Worm (Caenorhabditis elegans) whole organism, L1 larva: ENCODE results near the gene srbc-44.

ENCODE experiments used
- C04F5.9 ChIP-seq: sonication (generic microtip); optimal IDR thresholded peaks from 2 replicates; lab custom pipeline; 2016; ENCODE audit warnings: missing genetic modification characterization, missing compliant biosample characterization
- C34B4.2 ChIP-seq: sonication (generic microtip); optimal IDR thresholded peaks from 2 replicates; lab custom pipeline; 2017; ENCODE audit warnings: mild to moderate bottlenecking, missing genetic modification characterization, missing compliant biosample characterization
- aha-1 ChIP-seq: fragments of 150-350 bp; optimal IDR thresholded peaks from 2 replicates; lab custom pipeline; 2014; ENCODE audit warnings: missing biosample characterization, missing genetic modification characterization
- ama-1 ChIP-seq: fragments of 150-350 bp; optimal IDR thresholded peaks from 2 replicates; lab custom pipeline; 2014
- ceh-63 ChIP-seq: fragments of 200-800 bp; sonication (Bioruptor generic); optimal IDR thresholded peaks from 2 replicates; lab custom pipeline; 2018; ENCODE audit warnings: mild to moderate bottlenecking, missing genetic modification characterization, missing compliant biosample characterization
- ceh-8 ChIP-seq: fragments of 200-800 bp; sonication (Bioruptor generic); optimal IDR thresholded peaks from 2 replicates; lab custom pipeline; 2018; ENCODE audit warnings: mild to moderate bottlenecking, missing genetic modification characterization, moderate library complexity, missing compliant biosample characterization
- ceh-82 ChIP-seq, 3 experiments: fragments of 150-350 bp in 1 of 3; sonication (generic microtip) in 2 of 3; optimal IDR thresholded peaks; 2 replicates each; lab custom pipeline; 2014 to 2017; ENCODE audit warnings: missing biosample characterization in 3 of 3, missing genetic modification characterization in 3 of 3
- ces-1 ChIP-seq: fragments of 150-350 bp; optimal IDR thresholded peaks from 2 replicates; lab custom pipeline; 2014; ENCODE audit warnings: missing biosample characterization, missing genetic modification reagents, missing genetic modification characterization
- dsc-1 ChIP-seq: sonication (generic microtip); optimal IDR thresholded peaks from 2 replicates; lab custom pipeline; 2016; ENCODE audit warnings: mild to moderate bottlenecking, missing genetic modification characterization, missing compliant biosample characterization
- efl-1 ChIP-seq, 4 experiments: fragments of 150-350 bp; optimal IDR thresholded peaks in 3 of 4; peaks in 1 of 4; 1 replicate in 1 of 4; 2 replicates in 3 of 4; lab custom pipeline; 2014; ENCODE audit warnings: missing biosample characterization in 2 of 4, missing genetic modification characterization in 2 of 4, missing genetic modification reagents in 2 of 4
- efl-3 ChIP-seq: fragments of 200-800 bp; sonication (Bioruptor generic); optimal IDR thresholded peaks from 2 replicates; lab custom pipeline; 2018; ENCODE audit warnings: mild to moderate bottlenecking, missing genetic modification characterization, missing compliant biosample characterization
- egl-13 ChIP-seq: sonication (generic microtip); optimal IDR thresholded peaks from 2 replicates; lab custom pipeline; 2016; ENCODE audit warnings: missing genotype, missing genetic modification reagents, missing genetic modification characterization, missing compliant biosample characterization
- egl-27 ChIP-seq, 2 experiments: fragments of 150-350 bp in 1 of 2; sonication (generic microtip); optimal IDR thresholded peaks; 3 replicates each; lab custom pipeline; 2017 to 2018; ENCODE audit warnings: missing biosample characterization in 2 of 2, missing genetic modification characterization in 2 of 2, missing genetic modification reagents in 2 of 2
- elt-2 ChIP-seq: sonication (generic microtip); optimal IDR thresholded peaks from 2 replicates; lab custom pipeline; 2016; ENCODE audit warnings: missing genetic modification characterization, mild to moderate bottlenecking, inconsistent platforms, missing compliant biosample characterization, missing genetic modification reagents
- ets-5 ChIP-seq: fragments of 200-800 bp; sonication (Bioruptor generic); IDR thresholded peaks from 2 replicates; pipeline ENCODE4 v1.3.6; 2022; ENCODE audit warnings: missing genetic modification characterization, missing compliant biosample characterization
- fkh-10 ChIP-seq: sonication (generic microtip); optimal IDR thresholded peaks from 2 replicates; lab custom pipeline; 2017; ENCODE audit warnings: missing biosample characterization, missing genetic modification reagents, missing genetic modification characterization
- fkh-8 ChIP-seq: sonication (generic microtip); optimal IDR thresholded peaks from 2 replicates; lab custom pipeline; 2016; ENCODE audit warnings: mild to moderate bottlenecking, missing genetic modification characterization, missing compliant biosample characterization
- hlh-17 ChIP-seq: fragments of 200-800 bp; sonication (Bioruptor generic); optimal IDR thresholded peaks from 2 replicates; lab custom pipeline; 2018; ENCODE audit warnings: missing genetic modification characterization, mild to moderate bottlenecking, missing compliant biosample characterization, moderate library complexity, borderline replicate concordance
- hlh-4 ChIP-seq: sonication (generic microtip); optimal IDR thresholded peaks from 2 replicates; lab custom pipeline; 2016; ENCODE audit warnings: mild to moderate bottlenecking, missing genetic modification characterization, missing compliant biosample characterization
- hpl-2 ChIP-seq: fragments of 150-350 bp; optimal IDR thresholded peaks from 2 replicates; lab custom pipeline; 2014; ENCODE audit warnings: missing biosample characterization, missing genetic modification reagents, missing genetic modification characterization
- jun-1 ChIP-seq: fragments of 150-350 bp; optimal IDR thresholded peaks from 2 replicates; lab custom pipeline; 2014; ENCODE audit warnings: missing biosample characterization, missing genetic modification reagents, missing genetic modification characterization
- lin-13 ChIP-seq: fragments of 150-350 bp; optimal IDR thresholded peaks from 2 replicates; lab custom pipeline; 2014; ENCODE audit warnings: missing biosample characterization, missing genetic modification reagents, missing genetic modification characterization
- lin-15B ChIP-seq: fragments of 150-350 bp; sonication (generic microtip); optimal IDR thresholded peaks from 3 replicates; lab custom pipeline; 2014; ENCODE audit warnings: missing biosample characterization, missing genetic modification characterization
- mab-9 ChIP-seq: fragments of 200-800 bp; sonication (Bioruptor generic); IDR thresholded peaks from 2 replicates; pipeline ENCODE4 v1.3.6; 2022; ENCODE audit warnings: missing genetic modification reagents, missing genetic modification characterization, missing compliant biosample characterization
- mef-2 ChIP-seq: fragments of 150-350 bp; optimal IDR thresholded peaks from 2 replicates; lab custom pipeline; 2014; ENCODE audit warnings: missing biosample characterization, missing genetic modification characterization
- mep-1 ChIP-seq: fragments of 150-350 bp; optimal IDR thresholded peaks from 2 replicates; lab custom pipeline; 2014; ENCODE audit warnings: missing biosample characterization, missing genetic modification characterization
- nhr-11 ChIP-seq: fragments of 150-350 bp; optimal IDR thresholded peaks from 2 replicates; lab custom pipeline; 2014; ENCODE audit warnings: missing biosample characterization, missing genetic modification characterization
- nhr-12 ChIP-seq: sonication (generic microtip); optimal IDR thresholded peaks from 2 replicates; lab custom pipeline; 2017; ENCODE audit warnings: missing biosample characterization, missing genetic modification characterization
- nhr-19 ChIP-seq: fragments of 200-800 bp; sonication (Bioruptor generic); conservative IDR thresholded peaks from 2 replicates; pipeline ENCODE4 v1.3.6; 2022; ENCODE audit warnings: missing genetic modification characterization, missing compliant biosample characterization
- nhr-20 ChIP-seq: sonication (generic microtip); optimal IDR thresholded peaks from 2 replicates; lab custom pipeline; 2016; ENCODE audit warnings: mild to moderate bottlenecking, missing genetic modification characterization, missing compliant biosample characterization
- nhr-237 ChIP-seq: fragments of 150-350 bp; optimal IDR thresholded peaks from 2 replicates; lab custom pipeline; 2014; ENCODE audit warnings: missing biosample characterization, missing genetic modification characterization
- nhr-28 ChIP-seq: fragments of 150-350 bp; optimal IDR thresholded peaks from 2 replicates; lab custom pipeline; 2014; ENCODE audit warnings: missing biosample characterization, missing genetic modification characterization
- nhr-71 ChIP-seq: sonication (generic microtip); optimal IDR thresholded peaks from 2 replicates; lab custom pipeline; 2016; ENCODE audit warnings: mild to moderate bottlenecking, missing genetic modification characterization, moderate library complexity, missing compliant biosample characterization
- nhr-77 ChIP-seq: fragments of 150-350 bp; optimal IDR thresholded peaks from 2 replicates; lab custom pipeline; 2014; ENCODE audit warnings: missing biosample characterization, missing genetic modification characterization
- nhr-85 ChIP-seq: sonication (generic microtip); peaks from one replicate; lab custom pipeline; 2016; ENCODE audit warnings: missing genetic modification characterization, inconsistent platforms, missing compliant biosample characterization
- nhr-90 ChIP-seq: sonication (generic microtip); optimal IDR thresholded peaks from 2 replicates; lab custom pipeline; 2016; ENCODE audit warnings: mild to moderate bottlenecking, missing genetic modification characterization, missing compliant biosample characterization; ENCODE audit not compliant: poor library complexity
- snpc-4 ChIP-seq: fragments of 150-350 bp; optimal IDR thresholded peaks from 2 replicates; lab custom pipeline; 2014; ENCODE audit warnings: missing biosample characterization, missing genetic modification characterization
- snu-23 ChIP-seq: sonication (generic microtip); optimal IDR thresholded peaks from 2 replicates; lab custom pipeline; 2016; ENCODE audit warnings: missing genetic modification characterization, missing compliant biosample characterization
- sox-4 ChIP-seq: sonication (generic microtip); optimal IDR thresholded peaks from 2 replicates; lab custom pipeline; 2016; ENCODE audit warnings: missing genetic modification characterization, missing compliant biosample characterization
- sup-37 ChIP-seq: fragments of 200-800 bp; sonication (Bioruptor generic); optimal IDR thresholded peaks from 2 replicates; lab custom pipeline; 2018; ENCODE audit warnings: mild to moderate bottlenecking, missing genetic modification characterization, missing compliant biosample characterization
- swsn-7 ChIP-seq: sonication (generic microtip); optimal IDR thresholded peaks from 2 replicates; lab custom pipeline; 2016; ENCODE audit warnings: missing genetic modification characterization, missing compliant biosample characterization
- unc-62 ChIP-seq: fragments of 150-350 bp; optimal IDR thresholded peaks from 2 replicates; lab custom pipeline; 2014; ENCODE audit warnings: missing biosample characterization, missing genetic modification reagents, missing genetic modification characterization
- vab-15 ChIP-seq: sonication (generic microtip); optimal IDR thresholded peaks from 2 replicates; lab custom pipeline; 2017; ENCODE audit warnings: missing genotype, mild to moderate bottlenecking, missing genetic modification characterization, missing compliant biosample characterization
- zag-1 ChIP-seq: fragments of 150-350 bp; optimal IDR thresholded peaks from 2 replicates; lab custom pipeline; 2014; ENCODE audit warnings: missing biosample characterization, missing genetic modification characterization
- zip-4 ChIP-seq: fragments of 200-800 bp; sonication (Bioruptor generic); optimal IDR thresholded peaks from 2 replicates; lab custom pipeline; 2018; ENCODE audit warnings: mild to moderate bottlenecking, missing genetic modification characterization, moderate library complexity, missing compliant biosample characterization
- ztf-11 ChIP-seq, 2 experiments: sonication (generic microtip); optimal IDR thresholded peaks; 2 replicates each; lab custom pipeline; 2016 to 2017; ENCODE audit warnings: missing genetic modification characterization in 2 of 2, missing biosample characterization in 1 of 2, missing compliant biosample characterization in 1 of 2
- ztf-4 ChIP-seq: fragments of 150-350 bp; optimal IDR thresholded peaks from 2 replicates; lab custom pipeline; 2014; ENCODE audit warnings: missing biosample characterization, missing genetic modification characterization

The srbc-44 gene

DNA sequence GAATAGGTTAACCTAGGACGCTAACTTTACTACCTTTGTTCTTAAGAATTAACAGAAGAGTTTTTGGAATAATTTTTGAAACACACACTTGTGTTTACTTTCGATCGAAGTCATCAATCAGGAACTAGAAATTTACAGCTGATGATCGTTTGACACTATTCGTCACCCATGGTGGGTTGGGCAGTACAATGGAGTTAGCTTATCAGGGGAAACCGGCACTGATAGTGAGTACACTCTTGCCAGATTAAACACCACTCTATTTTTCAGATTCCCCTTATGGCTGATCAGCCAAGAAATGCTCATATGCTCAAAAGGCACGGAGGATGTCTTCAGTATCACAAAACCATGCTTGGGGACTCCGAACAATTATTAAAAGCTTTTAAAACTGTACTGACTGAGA lies 33.7 kb upstream of the srbc-44 start:
- TF ChIP-seq nhr-20 (peak; percentile 44), snpc-4 (no peak), sup-37 (GFP tag; lab: Kevin White, UChicago) (no peak), ets-5 (no peak), ceh-82 (tag; optimal IDR thresholded peaks at IDR 0.05; lab: Kevin White, UChicago) (no peak), elt-2 (peak; percentile 64)

DNA sequence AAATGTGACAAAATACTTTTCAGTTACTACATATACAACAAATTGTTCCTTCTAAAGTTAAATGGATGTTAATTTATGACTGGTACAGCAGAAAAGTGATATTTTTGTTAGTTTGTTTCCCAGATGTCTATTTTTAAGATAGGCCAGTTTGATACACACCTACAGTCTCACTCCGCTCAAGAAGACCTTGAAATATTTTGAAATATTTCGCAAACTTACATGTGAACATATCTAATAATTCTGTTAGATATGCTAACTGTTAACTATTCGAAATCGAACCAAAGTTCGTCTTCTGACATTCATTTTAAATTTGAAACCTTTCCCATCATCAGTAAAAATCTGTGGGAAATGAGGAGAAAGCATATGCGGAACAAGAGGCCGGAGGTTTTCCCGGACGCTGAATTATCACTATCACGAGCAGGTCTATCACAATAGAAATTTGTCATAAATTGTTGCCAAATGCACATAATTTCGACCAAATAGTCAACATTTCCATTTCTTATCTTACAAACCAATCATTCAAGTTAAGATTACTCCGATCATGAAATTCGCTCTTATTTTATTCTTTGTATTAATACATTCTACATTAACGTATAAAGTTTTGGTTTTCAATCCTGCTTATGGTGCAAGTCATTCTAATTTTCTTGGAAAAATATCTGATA lies 31.6 kb upstream of the srbc-44 start, which contains the start of the genes ZC443.4 and ugt-18:
ZC443.4 (minus strand) TSS at position 95 of the 662 bp plus-strand sequence.
ugt-18 (plus strand) TSS at position 469 of the 662 bp plus-strand sequence.
- no peak for TF ChIP-seq mef-2
- TF ChIP-seq elt-2: peak; percentile 19

ce11 chrV:12819155-12819554 lies 30.8 kb upstream of the srbc-44 start:
- TF ChIP-seq mab-9 (GFP tag; lab: Robert Waterston, UW) (no peak), hlh-17 (GFP tag; lab: Kevin White, UChicago) (no peak), nhr-77 (tag; lab: Kevin White, UChicago) (no peak), dsc-1 (peak; percentile 8), vab-15 (tag; lab: Kevin White, UChicago) (no peak), nhr-85 (no peak), ama-1 (lab: Kevin White, UChicago) (no peak), zag-1 (tag; lab: Kevin White, UChicago) (no peak), nhr-20 (peak; percentile 20), nhr-90 (tag; lab: Kevin White, UChicago) (no peak), mep-1 (tag; lab: Kevin White, UChicago) (no peak), fkh-10 (peak; percentile 42), snpc-4 (peak; percentile 25), ces-1 (GFP tag; lab: Kevin White, UChicago) (no peak), nhr-19 (GFP tag; lab: Robert Waterston, UW) (no peak), ets-5 (no peak), hlh-4 (tag; lab: Kevin White, UChicago) (no peak), swsn-7 (tag; lab: Kevin White, UChicago) (peak; percentile 15), ceh-82 (tag; optimal IDR thresholded peaks at IDR 0.05; lab: Kevin White, UChicago) (peak in 1 of 3 experiments; percentile 52), mef-2 (no peak), elt-2 (no peak), nhr-237 (tag; lab: Kevin White, UChicago) (no peak), efl-1 (optimal IDR thresholded peaks at IDR 0.05; lab: Kevin White, UChicago) (no peak), efl-1 (GFP tag; optimal IDR thresholded peaks at IDR 0.05 in 1 of 2; lab: Kevin White, UChicago) (peak in 1 of 2 experiments; percentile 64), lin-13 (GFP tag; lab: Kevin White, UChicago) (no peak), snu-23 (GFP tag; lab: Kevin White, UChicago) (peak; percentile 18), ceh-63 (GFP tag; lab: Kevin White, UChicago) (no peak), nhr-28 (no peak), fkh-8 (tag; lab: Kevin White, UChicago) (peak; percentile 88), sox-4 (tag; lab: Kevin White, UChicago) (no peak), nhr-11 (tag; lab: Kevin White, UChicago) (no peak), nhr-12 (tag; lab: Kevin White, UChicago) (no peak), nhr-71 (tag; lab: Kevin White, UChicago) (peak; percentile 56), jun-1 (tag; lab: Kevin White, UChicago) (no peak), C34B4.2 (tag; lab: Kevin White, UChicago) (no peak), efl-3 (no peak), egl-27 (tag; optimal IDR thresholded peaks at IDR 0.05; lab: Kevin White, UChicago) (no peak), C04F5.9 (no peak), lin-15B (no peak), aha-1 (tag; lab: Kevin White, UChicago) (no peak), ztf-4 (no peak), ceh-8 (no peak), ztf-11 (tag; optimal IDR thresholded peaks at IDR 0.05; lab: Kevin White, UChicago) (no peak), zip-4 (no peak), egl-13 (tag; lab: Kevin White, UChicago) (peak; percentile 5), hpl-2 (GFP tag; lab: Kevin White, UChicago) (no peak), unc-62 (GFP tag; lab: Kevin White, UChicago) (no peak)
